Worm (Caenorhabditis elegans) whole organism, L4 larva: ENCODE measurements around the gene brp-1.

Source experiments
- D1046.2 ChIP-seq: fragments of 200-800 bp; sonication (Bioruptor generic); IDR thresholded peaks from 2 replicates; pipeline ENCODE4 v1.3.6; 2022; ENCODE audit warnings: missing genetic modification characterization, missing compliant biosample characterization
- Y105C5A.15 ChIP-seq: fragments of 200-800 bp; sonication (Bioruptor generic); IDR thresholded peaks from 2 replicates; pipeline ENCODE4 v1.3.6; 2022; ENCODE audit warnings: missing genetic modification characterization, missing compliant biosample characterization
- Y48G9A.11 ChIP-seq: fragments of 200-800 bp; sonication (Bioruptor generic); IDR thresholded peaks from 2 replicates; pipeline ENCODE4 v1.3.6; 2022; ENCODE audit warnings: missing genetic modification reagents, missing genetic modification characterization, missing compliant biosample characterization
- aha-1 ChIP-seq: fragments of 150-350 bp; peaks from one replicate; lab custom pipeline; 2014; ENCODE audit warnings: missing biosample characterization, missing genetic modification characterization
- aly-2 ChIP-seq: sonication (generic microtip); optimal IDR thresholded peaks from 2 replicates; lab custom pipeline; 2018; ENCODE audit warnings: missing biosample characterization, missing genetic modification characterization
- ama-1 ChIP-seq: fragments of 150-350 bp; optimal IDR thresholded peaks from 2 replicates; lab custom pipeline; 2014; ENCODE audit warnings: inconsistent platforms, mixed read lengths
- arid-1 ChIP-seq: fragments of 200-800 bp; sonication (Bioruptor generic); conservative IDR thresholded peaks from 2 replicates; pipeline ENCODE4 v1.3.6; 2022; ENCODE audit warnings: missing genetic modification reagents, missing genetic modification characterization, missing compliant biosample characterization
- ceh-28 ChIP-seq: fragments of 150-350 bp; optimal IDR thresholded peaks from 2 replicates; lab custom pipeline; 2014; ENCODE audit warnings: missing biosample characterization, missing genetic modification reagents, missing genetic modification characterization
- ceh-44 ChIP-seq: fragments of 200-800 bp; sonication (Bioruptor generic); IDR thresholded peaks from 2 replicates; pipeline ENCODE4 v1.3.6; 2022; ENCODE audit warnings: missing genetic modification reagents, missing genetic modification characterization, missing compliant biosample characterization
- daf-16 ChIP-seq, 3 experiments: sonication (generic microtip); optimal IDR thresholded peaks; 2 replicates each; lab custom pipeline; 2016 to 2017; ENCODE audit warnings: missing genetic modification characterization in 3 of 3, missing genetic modification reagents in 3 of 3, mild to moderate bottlenecking in 2 of 3, missing compliant biosample characterization in 2 of 3, missing biosample characterization in 1 of 3, moderate library complexity in 1 of 3
- dmd-8 ChIP-seq: fragments of 200-800 bp; sonication (Bioruptor generic); IDR thresholded peaks from 2 replicates; pipeline ENCODE4 v1.3.6; 2022; ENCODE audit warnings: missing genetic modification characterization, missing compliant biosample characterization
- dpl-1 ChIP-seq: fragments of 150-350 bp; optimal IDR thresholded peaks from 2 replicates; lab custom pipeline; 2014; ENCODE audit warnings: missing biosample characterization, missing genetic modification reagents, missing genetic modification characterization
- egl-43 ChIP-seq: fragments of 200-800 bp; sonication (Bioruptor generic); IDR thresholded peaks from 2 replicates; pipeline ENCODE4 v1.3.6; 2022; ENCODE audit warnings: missing genetic modification reagents, missing genetic modification characterization, missing compliant biosample characterization
- fkh-10 ChIP-seq: fragments of 150-350 bp; optimal IDR thresholded peaks from 2 replicates; lab custom pipeline; 2014; ENCODE audit warnings: missing biosample characterization, missing genetic modification reagents, missing genetic modification characterization
- fos-1 ChIP-seq: fragments of 150-350 bp; optimal IDR thresholded peaks from 2 replicates; lab custom pipeline; 2014; ENCODE audit warnings: missing biosample characterization, missing genetic modification characterization
- hif-1 ChIP-seq, 2 experiments: sonication (generic microtip); optimal IDR thresholded peaks; 2 replicates each; lab custom pipeline; 2016 to 2017; ENCODE audit warnings: missing compliant biosample characterization in 2 of 2, missing genetic modification characterization in 2 of 2, missing genetic modification reagents in 2 of 2, missing genotype in 2 of 2, mild to moderate bottlenecking in 1 of 2
- hlh-11 ChIP-seq: fragments of 200-800 bp; sonication (Bioruptor generic); optimal IDR thresholded peaks from 2 replicates; lab custom pipeline; 2018; ENCODE audit warnings: mild to moderate bottlenecking, missing genetic modification characterization, missing compliant biosample characterization
- hlh-30 ChIP-seq: sonication (generic microtip); optimal IDR thresholded peaks from 2 replicates; lab custom pipeline; 2017; ENCODE audit warnings: antibody characterized with exemption, mild to moderate bottlenecking, missing genetic modification characterization, missing compliant biosample characterization; ENCODE audit not compliant: insufficient read depth
- lin-38 ChIP-seq: fragments of 200-800 bp; sonication (Bioruptor generic); IDR thresholded peaks from 2 replicates; pipeline ENCODE4 v1.3.6; 2022; ENCODE audit warnings: missing genetic modification reagents, missing genetic modification characterization, missing compliant biosample characterization
- lir-3 ChIP-seq: sonication (generic microtip); optimal IDR thresholded peaks from 2 replicates; lab custom pipeline; 2016; ENCODE audit warnings: mild to moderate bottlenecking, missing genetic modification characterization, missing compliant biosample characterization
- lsy-2 ChIP-seq, 2 experiments: fragments of 150-350 bp in 1 of 2; sonication (generic microtip) in 1 of 2; optimal IDR thresholded peaks; 2 replicates each; lab custom pipeline; 2014 to 2017; ENCODE audit warnings: missing biosample characterization in 2 of 2, missing genetic modification characterization in 2 of 2
- madf-5 ChIP-seq, 2 experiments: fragments of 200-800 bp; sonication (Bioruptor generic); IDR thresholded peaks; 2 replicates each; pipeline ENCODE4 v1.3.6; 2022; ENCODE audit warnings: missing compliant biosample characterization in 2 of 2, missing genetic modification characterization in 2 of 2
- madf-9 ChIP-seq: fragments of 200-800 bp; sonication (Bioruptor generic); conservative IDR thresholded peaks from 2 replicates; pipeline ENCODE4 v1.3.6; 2022; ENCODE audit warnings: missing genetic modification reagents, missing genetic modification characterization, missing compliant biosample characterization
- mdl-1 ChIP-seq, 2 experiments: fragments of 150-350 bp in 1 of 2; sonication (generic microtip) in 1 of 2; optimal IDR thresholded peaks; 2 replicates each; lab custom pipeline; 2014 to 2017; ENCODE audit warnings: missing biosample characterization in 2 of 2, missing genetic modification characterization in 2 of 2
- mxl-3 ChIP-seq: fragments of 200-800 bp; sonication (Bioruptor generic); optimal IDR thresholded peaks from 2 replicates; lab custom pipeline; 2018; ENCODE audit warnings: mild to moderate bottlenecking, missing genetic modification characterization, missing compliant biosample characterization
- nhr-102 ChIP-seq: sonication (generic microtip); optimal IDR thresholded peaks from 2 replicates; lab custom pipeline; 2016; ENCODE audit warnings: mild to moderate bottlenecking, missing genetic modification characterization, moderate library complexity, missing compliant biosample characterization
- nhr-11 ChIP-seq: fragments of 150-350 bp; optimal IDR thresholded peaks from 2 replicates; lab custom pipeline; 2014; ENCODE audit warnings: missing biosample characterization, missing genetic modification characterization
- nhr-111 ChIP-seq: fragments of 200-800 bp; sonication (Bioruptor generic); optimal IDR thresholded peaks from 2 replicates; lab custom pipeline; 2018; ENCODE audit warnings: mild to moderate bottlenecking, missing genetic modification characterization, missing compliant biosample characterization
- nhr-237 ChIP-seq: sonication (generic microtip); optimal IDR thresholded peaks from 2 replicates; lab custom pipeline; 2017; ENCODE audit warnings: missing biosample characterization, missing genetic modification characterization
- nhr-25 ChIP-seq: sonication (generic microtip); optimal IDR thresholded peaks from 2 replicates; lab custom pipeline; 2017; ENCODE audit warnings: missing genetic modification characterization, mild to moderate bottlenecking, missing compliant biosample characterization, antibody characterized with exemption, moderate library complexity, borderline replicate concordance; ENCODE audit not compliant: insufficient read depth
- nhr-42 ChIP-seq: fragments of 200-800 bp; sonication (Bioruptor generic); IDR thresholded peaks from 2 replicates; pipeline ENCODE4 v1.3.6; 2022; ENCODE audit warnings: missing genetic modification characterization, missing compliant biosample characterization
- nhr-6 ChIP-seq: fragments of 150-350 bp; optimal IDR thresholded peaks from 2 replicates; lab custom pipeline; 2014; ENCODE audit warnings: missing biosample characterization, missing genetic modification characterization
- php-3 ChIP-seq: fragments of 200-800 bp; sonication (Bioruptor generic); IDR thresholded peaks from 2 replicates; pipeline ENCODE4 v1.3.6; 2022; ENCODE audit warnings: missing genetic modification reagents, missing genetic modification characterization, missing compliant biosample characterization
- skn-1 ChIP-seq: fragments of 150-350 bp; optimal IDR thresholded peaks from 2 replicates; lab custom pipeline; 2014; ENCODE audit warnings: missing biosample characterization, missing genetic modification characterization
- unc-130 ChIP-seq: sonication (generic microtip); optimal IDR thresholded peaks from 2 replicates; lab custom pipeline; 2016; ENCODE audit warnings: missing genetic modification reagents, missing genetic modification characterization, missing compliant biosample characterization
- unc-62 ChIP-seq, 3 experiments: fragments of 150-350 bp in 1 of 3; sonication (generic microtip); optimal IDR thresholded peaks in 2 of 3; peaks in 1 of 3; 1 replicate in 1 of 3; 2 replicates in 2 of 3; lab custom pipeline; 2014 to 2017; ENCODE audit warnings: missing biosample characterization in 3 of 3, missing genetic modification characterization in 3 of 3, missing genetic modification reagents in 3 of 3, missing genotype in 1 of 3
- zag-1 ChIP-seq: fragments of 150-350 bp; optimal IDR thresholded peaks from 2 replicates; lab custom pipeline; 2014; ENCODE audit warnings: missing biosample characterization, missing genetic modification characterization
- zfp-3 ChIP-seq: fragments of 200-800 bp; sonication (Bioruptor generic); conservative IDR thresholded peaks from 2 replicates; pipeline ENCODE4 v1.3.6; 2022; ENCODE audit warnings: missing genetic modification reagents, missing genetic modification characterization, missing compliant biosample characterization
- zip-11 ChIP-seq: fragments of 200-800 bp; sonication (Bioruptor generic); IDR thresholded peaks from 2 replicates; pipeline ENCODE4 v1.3.6; 2022; ENCODE audit warnings: missing genetic modification characterization, missing compliant biosample characterization
- zip-2 ChIP-seq: fragments of 150-350 bp; optimal IDR thresholded peaks from 2 replicates; lab custom pipeline; 2014; ENCODE audit warnings: missing biosample characterization, missing genetic modification characterization

brp-1 gene

DNA sequence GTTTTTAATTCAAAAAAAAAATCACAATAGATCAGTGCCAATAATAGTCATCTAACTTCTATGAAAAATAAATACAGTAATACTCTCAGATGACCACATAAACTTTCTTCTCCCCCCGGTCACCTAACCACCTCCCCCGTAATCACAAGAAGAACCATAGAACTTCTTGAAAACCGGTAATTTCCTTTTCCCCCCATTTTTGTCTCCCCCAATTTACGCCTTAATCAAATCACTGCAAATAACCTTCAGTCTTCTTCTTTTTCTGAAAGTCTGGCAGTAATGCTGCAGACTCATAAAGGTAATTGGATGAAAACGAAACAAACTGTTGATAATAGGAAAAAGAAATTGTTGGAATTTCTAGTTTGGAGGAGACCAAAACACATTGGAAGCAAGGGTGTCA lies 5.8 kb upstream of the brp-1 start:
- no peak for TF ChIP-seq unc-130 (GFP tag; lab: Kevin White, UChicago)
- TF ChIP-seq madf-9 (GFP tag; lab: Robert Waterston, UW), result no peak
- no peak for TF ChIP-seq zfp-3
- TF ChIP-seq nhr-111 (GFP tag; lab: Kevin White, UChicago), result no peak
- TF ChIP-seq ceh-28 (tag; lab: Kevin White, UChicago), result no peak
- TF ChIP-seq unc-62 (GFP tag; optimal IDR thresholded peaks at IDR 0.05 in 1 of 2; lab: Kevin White, UChicago), result no peak
- no peak for TF ChIP-seq unc-62 (tag; optimal IDR thresholded peaks at IDR 0.05; lab: Kevin White, UChicago)
- TF ChIP-seq arid-1, result no peak
- no peak for TF ChIP-seq D1046.2 (GFP tag; lab: Robert Waterston, UW)
- no peak for TF ChIP-seq zip-2 (tag; lab: Kevin White, UChicago)
- TF ChIP-seq lsy-2 (tag; optimal IDR thresholded peaks at IDR 0.05; lab: Kevin White, UChicago), result no peak
- TF ChIP-seq php-3 (GFP tag; lab: Robert Waterston, UW), result no peak

DNA sequence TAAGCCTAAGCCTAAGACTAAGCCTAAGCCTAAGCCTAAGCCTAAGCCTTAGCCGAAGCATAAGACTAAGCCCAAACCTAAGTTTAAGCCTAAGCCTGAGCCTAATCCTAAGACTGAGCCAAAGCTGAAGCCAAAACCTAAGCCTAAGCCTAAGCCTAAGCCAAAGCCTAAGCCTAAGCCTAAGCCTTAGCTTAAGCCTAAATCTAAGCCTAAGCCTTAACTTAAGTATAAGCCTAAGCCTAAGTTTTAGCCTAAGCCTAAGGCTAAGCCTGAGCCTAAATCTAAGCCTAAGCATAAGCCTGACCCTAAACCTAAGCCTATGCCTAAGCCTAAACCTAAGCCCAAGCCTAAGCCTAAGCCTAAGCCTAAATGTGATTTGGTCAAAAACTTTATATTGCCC lies 5.2 kb upstream of the brp-1 start:
- TF ChIP-seq hif-1 (tag; optimal IDR thresholded peaks at IDR 0.05; lab: Kevin White, UChicago) (no peak), nhr-42 (GFP tag; lab: Robert Waterston, UW) (no peak), fos-1 (tag; lab: Kevin White, UChicago) (no peak), dpl-1 (GFP tag; lab: Kevin White, UChicago) (no peak), egl-43 (GFP tag; lab: Robert Waterston, UW) (no peak), ceh-44 (GFP tag; lab: Robert Waterston, UW) (no peak), madf-5 (GFP tag; IDR thresholded peaks at IDR 0.05; lab: Robert Waterston, UW) (no peak), hlh-30 (tag; lab: Kevin White, UChicago) (no peak), nhr-102 (tag; lab: Kevin White, UChicago) (no peak), fkh-10 (GFP tag; lab: Kevin White, UChicago) (no peak), zip-11 (no peak), lir-3 (tag; lab: Kevin White, UChicago) (no peak), Y48G9A.11 (GFP tag; lab: Robert Waterston, UW) (no peak), madf-9 (GFP tag; lab: Robert Waterston, UW) (no peak)

DNA sequence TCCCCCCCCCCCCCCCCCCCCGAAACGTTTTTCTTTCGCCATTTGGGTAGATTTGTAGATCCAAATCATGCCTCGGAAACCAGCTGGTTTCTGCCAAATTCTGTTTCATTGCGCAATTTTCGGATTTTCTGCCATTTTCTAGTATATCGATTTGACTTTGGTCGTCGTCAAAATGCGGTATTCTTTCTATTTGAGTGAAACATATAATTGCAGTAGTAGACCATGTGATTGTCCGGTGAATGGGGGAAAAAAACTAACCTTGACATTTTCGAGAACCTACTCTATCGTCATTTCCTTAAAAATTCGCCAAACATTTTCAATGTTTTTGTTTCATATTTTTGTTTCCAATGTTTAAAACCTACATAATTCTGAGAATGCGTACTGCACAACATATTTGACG lies 4.7 kb upstream of the brp-1 start:
- TF ChIP-seq nhr-25 (tag; lab: Kevin White, UChicago) (peak; percentile 50), unc-62 (GFP tag; optimal IDR thresholded peaks at IDR 0.05 in 1 of 2; lab: Kevin White, UChicago) (peak in 1 of 2 experiments; percentile 94), unc-62 (tag; optimal IDR thresholded peaks at IDR 0.05; lab: Kevin White, UChicago) (no peak), fos-1 (tag; lab: Kevin White, UChicago) (no peak), hlh-11 (tag; lab: Kevin White, UChicago) (peak; percentile 14), daf-16 (GFP tag; optimal IDR thresholded peaks at IDR 0.05; lab: Kevin White, UChicago) (no peak), daf-16 (tag; optimal IDR thresholded peaks at IDR 0.05; lab: Kevin White, UChicago) (no peak), hlh-30 (tag; lab: Kevin White, UChicago) (peak; percentile 8), aha-1 (tag; lab: Kevin White, UChicago) (peak; percentile 35)
- TF ChIP-seq, all 104 proteins: peak for 5

DNA sequence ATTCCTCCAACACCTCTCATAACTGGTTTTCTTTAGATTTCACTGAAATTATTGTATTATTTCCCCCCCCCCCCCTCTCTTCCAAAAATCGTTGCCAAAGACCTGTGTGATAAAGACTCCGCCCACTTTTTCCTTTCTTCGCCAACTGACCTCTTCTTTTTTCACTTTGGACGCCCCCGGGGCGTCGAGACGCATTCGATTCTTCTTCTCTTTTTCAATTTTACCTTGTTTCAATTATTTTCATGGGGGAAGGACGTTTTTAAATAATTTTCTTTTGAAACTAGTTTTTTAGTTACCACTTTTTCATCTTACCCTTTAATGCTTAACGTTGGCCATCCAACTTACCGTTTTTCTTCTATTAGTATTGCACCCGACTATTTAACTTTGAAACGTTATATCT lies 2.4 kb upstream of the brp-1 start:
- TF ChIP-seq arid-1, result no peak
- no peak for TF ChIP-seq Y105C5A.15 (GFP tag; lab: Robert Waterston, UW)
- no peak for TF ChIP-seq nhr-237 (tag; lab: Kevin White, UChicago)
- no peak for TF ChIP-seq mxl-3 (GFP tag; lab: Kevin White, UChicago)
- no peak for TF ChIP-seq dmd-8 (GFP tag; lab: Robert Waterston, UW)
- TF ChIP-seq nhr-25 (tag; lab: Kevin White, UChicago), result peak; percentile 6
- no peak for TF ChIP-seq nhr-6 (tag; lab: Kevin White, UChicago)
- TF ChIP-seq ama-1 (lab: Kevin White, UChicago), result peak; percentile 52
- no peak for TF ChIP-seq nhr-102 (tag; lab: Kevin White, UChicago)
- TF ChIP-seq D1046.2 (GFP tag; lab: Robert Waterston, UW), result no peak
- TF ChIP-seq zag-1 (tag; lab: Kevin White, UChicago), result no peak
- TF ChIP-seq skn-1 (tag; lab: Kevin White, UChicago), result no peak
- no peak for TF ChIP-seq lin-38
- no peak for TF ChIP-seq mdl-1 (tag; optimal IDR thresholded peaks at IDR 0.05; lab: Kevin White, UChicago)
- no peak for TF ChIP-seq nhr-11 (tag; lab: Kevin White, UChicago)
- no peak for TF ChIP-seq aly-2 (tag; lab: Kevin White, UChicago)
- TF ChIP-seq php-3 (GFP tag; lab: Robert Waterston, UW), result no peak
